Fruit fly (Drosophila melanogaster): Measurements from ENCODE around the gene RpL30.

Gene RpL30

DNA sequence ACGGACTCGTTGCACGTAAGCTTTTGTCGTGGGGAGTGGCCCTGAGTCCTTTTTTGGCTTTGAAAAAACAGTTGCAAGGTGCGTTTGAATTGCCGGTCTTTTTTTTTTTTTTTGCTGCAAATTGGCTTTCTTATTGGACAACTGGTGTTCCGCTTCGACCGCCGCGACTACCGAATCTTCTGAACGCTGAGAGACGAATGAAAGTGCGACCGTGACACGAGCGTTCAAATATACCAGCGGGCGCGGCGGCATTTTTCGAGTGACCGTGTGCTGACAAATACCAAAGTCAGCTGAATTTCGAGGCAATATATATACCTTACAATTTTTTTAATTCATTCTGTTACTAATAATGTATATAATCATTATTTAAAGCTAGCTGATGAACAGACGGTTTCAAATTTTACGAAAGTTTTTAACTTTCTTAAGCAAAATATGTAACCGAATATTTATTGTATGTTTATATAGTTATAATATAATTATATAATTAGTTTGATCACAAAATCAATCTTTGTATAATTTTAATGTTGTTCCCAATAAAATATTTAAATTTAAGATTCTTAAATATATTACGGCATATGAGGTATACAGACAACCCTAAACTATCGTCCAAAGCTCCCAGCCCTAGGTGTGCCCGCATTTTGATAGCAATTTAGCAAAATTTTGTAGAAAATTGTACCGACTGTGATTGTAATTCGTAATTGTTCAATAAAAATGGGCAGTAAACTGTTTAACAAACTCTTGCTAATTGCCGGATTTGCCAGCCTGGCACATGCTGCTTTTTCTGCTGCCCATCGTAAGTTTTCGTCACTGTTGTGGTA is 21.8 kb downstream of the RpL30 start, which contains the start of the genes Swip-1 and EMC5 (continued):
- TF ChIP-seq CG2712 (tag; optimal IDR thresholded peaks at IDR 0.05) (peak; percentile 80), ash1 (GFP tag; optimal IDR thresholded peaks at IDR 0.05) (no peak), CG7839 (tag; optimal IDR thresholded peaks at IDR 0.05) (peak; percentile 73), trh (GFP tag; optimal IDR thresholded peaks at IDR 0.05) (peak; percentile 51), unc-4 (GFP tag; IDR thresholded peaks at IDR 0.05; ENCODE audit: partially characterized antibody) (peak; percentile 58; the same call in 1 of the 2 replicates), sc (optimal IDR thresholded peaks at IDR 0.05) (no peak), sc (GFP tag; optimal IDR thresholded peaks at IDR 0.05) (peak; percentile 7), cwo (GFP tag; optimal IDR thresholded peaks at IDR 0.05) (no peak), Lpt (GFP tag; optimal IDR thresholded peaks at IDR 0.05) (no peak), tio (GFP tag; optimal IDR thresholded peaks at IDR 0.05) (peak; percentile 17), stc (GFP tag; IDR thresholded peaks at IDR 0.05) (no peak), stwl (tag; optimal IDR thresholded peaks at IDR 0.05) (peak; percentile 27), dmrt11E (tag; optimal IDR thresholded peaks at IDR 0.05) (peak; percentile 68), nom (GFP tag; optimal IDR thresholded peaks at IDR 0.05) (peak; percentile 43), gfzf (GFP tag; optimal IDR thresholded peaks at IDR 0.05) (peak; percentile 76), CG11723 (GFP tag; optimal IDR thresholded peaks at IDR 0.05) (peak; percentile 28), sens (GFP tag) (peak; percentile 55), MBD-R2 (GFP tag; IDR thresholded peaks at IDR 0.05) (peak; percentile 81), CG11247 (GFP tag; IDR thresholded peaks at IDR 0.05) (peak; percentile 64), Scr (GFP tag; IDR thresholded peaks at IDR 0.05; ENCODE audit: partially characterized antibody) (peak; percentile 71), CG3838 (GFP tag; optimal IDR thresholded peaks at IDR 0.05) (no peak), CG10654 (GFP tag; optimal IDR thresholded peaks at IDR 0.05) (peak; percentile 54), zfh1 (GFP tag; IDR thresholded peaks at IDR 0.05) (peak; percentile 60), CG7556 (GFP tag; optimal IDR thresholded peaks at IDR 0.05) (peak; percentile 62), Sox100B (GFP tag; optimal IDR thresholded peaks at IDR 0.05) (peak; percentile 62), nerfin-1 (tag; optimal IDR thresholded peaks at IDR 0.05) (peak; percentile 42), Hmx (GFP tag; optimal IDR thresholded peaks at IDR 0.05) (no peak), gsb-n (tag; optimal IDR thresholded peaks at IDR 0.05) (peak; percentile 64), Jarid2 (GFP tag; optimal IDR thresholded peaks at IDR 0.05) (peak; percentile 87), Usf (GFP tag; optimal IDR thresholded peaks at IDR 0.05) (peak; percentile 4), HLH4C (GFP tag; IDR thresholded peaks at IDR 0.05; ENCODE audit: partially characterized antibody) (peak; percentile 53; the same call in 1 of the 3 replicates), CG17361 (GFP tag; IDR thresholded peaks at IDR 0.05) (peak; percentile 89), ssp (GFP tag; IDR thresholded peaks at IDR 0.05) (peak; percentile 61), gcm2 (GFP tag; optimal IDR thresholded peaks at IDR 0.05) (no peak), CG12299 (tag; optimal IDR thresholded peaks at IDR 0.05) (peak; percentile 27), Dip3 (GFP tag; optimal IDR thresholded peaks at IDR 0.05) (no peak), Dref (GFP tag; IDR thresholded peaks at IDR 0.05) (no peak), sqz (GFP tag; optimal IDR thresholded peaks at IDR 0.05) (peak; percentile 38), Taf1 (GFP tag; IDR thresholded peaks at IDR 0.05) (0 out of 2 replicates have a peak, but pooled peaks have one; percentile 5), gem (tag; optimal IDR thresholded peaks at IDR 0.05) (peak; percentile 84), dati (GFP tag; IDR thresholded peaks at IDR 0.05) (no peak), al (GFP tag; IDR thresholded peaks at IDR 0.05) (peak; percentile 42; the same call in 1 of the 2 replicates), ase (GFP tag; IDR thresholded peaks at IDR 0.05) (peak; percentile 18; the same call in 1 of the 3 replicates), tna (GFP tag; IDR thresholded peaks at IDR 0.05; ENCODE audit: partially characterized antibody) (peak; percentile 56; the same call in 1 of the 2 replicates), PHDP (tag; optimal IDR thresholded peaks at IDR 0.05) (peak; percentile 62), Chrac-16 (GFP tag; optimal IDR thresholded peaks at IDR 0.05) (peak; percentile 46), croc (GFP tag; conservative IDR thresholded peaks at IDR 0.05) (0 out of 3 replicates have a peak, but pooled peaks have one; percentile 19), fd3F (GFP tag; optimal IDR thresholded peaks at IDR 0.05) (peak; percentile 52), CG17612 (GFP tag; IDR thresholded peaks at IDR 0.05) (0 out of 2 replicates have a peak, but pooled peaks have one; percentile 31)

Data from whole organism, embryonic.